Fruit fly (Drosophila melanogaster) whole organism, larva: ENCODE measurements around the gene CG11247.

Experiments
- noc ChIP-seq: fragments of 200-800 bp; sonication (Bioruptor generic); optimal IDR thresholded peaks from 3 replicates; lab custom pipeline; 2019; ENCODE audit warnings: missing biosample characterization, mild to moderate bottlenecking, missing genetic modification characterization, moderate library complexity

The CG11247 gene

dm6 chr3L:21727728-21728124, 880 bp downstream of the CG11247 start:
- TF ChIP-seq noc (tag; lab: Kevin White, UChicago) = no peak

- no peak for TF ChIP-seq noc (tag; lab: Kevin White, UChicago)
Measured at dm6 chr3L:21727013-21727727, 1.4 kb downstream of the CG11247 start.

dm6 chr3L:21720869-21721268, 7.7 kb downstream of the CG11247 start:
- TF ChIP-seq noc (tag; lab: Kevin White, UChicago) = no peak

- TF ChIP-seq noc (tag; lab: Kevin White, UChicago) = no peak
Measured at dm6 chr3L:21718233-21718632, 10.4 kb downstream of the CG11247 start.

dm6 chr3L:21715974-21716373, 12.6 kb downstream of the CG11247 start:
- TF ChIP-seq noc (tag; lab: Kevin White, UChicago) = no peak

dm6 chr3L:21709785-21710591, 18.6 kb downstream of the CG11247 start:
- TF ChIP-seq noc (tag; lab: Kevin White, UChicago) = no peak

dm6 chr3L:21706144-21706926, 22.3 kb downstream of the CG11247 start, which contains the start of gene CG32447:
TSS of gene CG32447 (minus strand) at chr3L:21706365.
- no peak for TF ChIP-seq noc (tag; lab: Kevin White, UChicago)

- no peak for TF ChIP-seq noc (tag; lab: Kevin White, UChicago)
Measured at dm6 chr3L:21700945-21701344, 27.7 kb downstream of the CG11247 start.

- no peak for TF ChIP-seq noc (tag; lab: Kevin White, UChicago)
Measured at dm6 chr3L:21700052-21700451, 28.6 kb downstream of the CG11247 start.

- TF ChIP-seq noc (tag; lab: Kevin White, UChicago) = no peak
Measured at dm6 chr3L:21694647-21695046, 34.0 kb downstream of the CG11247 start.

dm6 chr3L:21688607-21689129, 39.9 kb downstream of the CG11247 start:
- no peak for TF ChIP-seq noc (tag; lab: Kevin White, UChicago)

dm6 chr3L:21685753-21686152, 42.9 kb downstream of the CG11247 start:
- TF ChIP-seq noc (tag; lab: Kevin White, UChicago) = no peak

- TF ChIP-seq noc (tag; lab: Kevin White, UChicago) = no peak
Measured at dm6 chr3L:21683942-21684341, 44.7 kb downstream of the CG11247 start, which contains the start of gene Sfp78E. TSS of gene Sfp78E (minus strand) at chr3L:21684042.

- no peak for TF ChIP-seq noc (tag; lab: Kevin White, UChicago)
Measured at dm6 chr3L:21679687-21680086, 48.9 kb downstream of the CG11247 start, which contains the start of the genes Als2 and CG11248. TSS of gene Als2 (minus strand) at chr3L:21679755. TSS of gene CG11248 (plus strand) at chr3L:21680050.
